Fruit fly (Drosophila melanogaster) whole organism, embryonic: ENCODE data around the gene Claspin.

Experiments used
- Asciz ChIP-seq: fragments of 200-800 bp; sonication (Bioruptor generic); optimal IDR thresholded peaks from 2 replicates; lab custom pipeline; 2017; ENCODE audit warnings: missing biosample characterization, mild to moderate bottlenecking, missing genetic modification characterization, missing genetic modification reagents
- Awh ChIP-seq: fragments of 200-800 bp; sonication (Bioruptor generic); IDR thresholded peaks from 2 replicates; pipeline ENCODE4, ENCODE4 v1.3.6; 2022; ENCODE audit warnings: missing biosample characterization, missing genetic modification characterization
- CG11398 ChIP-seq: fragments of 200-800 bp; sonication (Bioruptor generic); optimal IDR thresholded peaks from 2 replicates; lab custom pipeline; 2016; ENCODE audit warnings: missing biosample characterization, missing genetic modification characterization
- CG11695 ChIP-seq: fragments of 200-800 bp; sonication (Bioruptor generic); IDR thresholded peaks from 3 replicates; pipeline ENCODE4 v1.3.6; 2022; ENCODE audit warnings: missing biosample characterization, missing genetic modification characterization
- CG13624 ChIP-seq: fragments of 200-800 bp; sonication (Bioruptor generic); optimal IDR thresholded peaks from 2 replicates; lab custom pipeline; 2016; ENCODE audit warnings: missing biosample characterization, missing genetic modification characterization
- CG1603 ChIP-seq: fragments of 200-800 bp; sonication (Bioruptor generic); optimal IDR thresholded peaks from 2 replicates; lab custom pipeline; 2019; ENCODE audit warnings: missing biosample characterization, mild to moderate bottlenecking, missing genetic modification characterization, moderate library complexity
- CG17568 ChIP-seq: fragments of 200-800 bp; sonication (Bioruptor generic); optimal IDR thresholded peaks from 2 replicates; lab custom pipeline; 2018; ENCODE audit warnings: missing biosample characterization, mild to moderate bottlenecking, missing genetic modification characterization, moderate library complexity
- CG17612 ChIP-seq: fragments of 200-800 bp; sonication (Bioruptor generic); IDR thresholded peaks from 2 replicates; pipeline ENCODE4 v1.3.6; 2022; ENCODE audit warnings: missing biosample characterization, missing genetic modification characterization
- CG1792 ChIP-seq: fragments of 200-800 bp; sonication (Bioruptor generic); optimal IDR thresholded peaks from 2 replicates; lab custom pipeline; 2016; ENCODE audit warnings: missing biosample characterization, missing genetic modification characterization
- CG18476 ChIP-seq: fragments of 200-800 bp; sonication (Bioruptor generic); optimal IDR thresholded peaks from 2 replicates; lab custom pipeline; 2016; ENCODE audit warnings: missing biosample characterization, mild to moderate bottlenecking, missing genetic modification characterization
- CG2678 ChIP-seq: fragments of 200-800 bp; sonication (Bioruptor generic); optimal IDR thresholded peaks from 3 replicates; lab custom pipeline; 2019; ENCODE audit warnings: missing biosample characterization, mild to moderate bottlenecking, missing genetic modification characterization, moderate library complexity
- CG31441 ChIP-seq: fragments of 200-800 bp; sonication (Bioruptor generic); IDR thresholded peaks from 2 replicates; pipeline ENCODE4 v1.3.6; 2022; ENCODE audit warnings: missing biosample characterization, missing genetic modification characterization
- CG34376 ChIP-seq: fragments of 200-800 bp; sonication (Bioruptor generic); optimal IDR thresholded peaks from 2 replicates; lab custom pipeline; 2018; ENCODE audit warnings: missing biosample characterization, mild to moderate bottlenecking, missing genetic modification characterization
- CG34422 ChIP-seq: fragments of 200-800 bp; sonication (Bioruptor generic); IDR thresholded peaks from 3 replicates; pipeline ENCODE4 v1.3.6; 2022; ENCODE audit warnings: missing biosample characterization, missing genetic modification characterization
- CG4282 ChIP-seq: fragments of 200-800 bp; sonication (Bioruptor generic); optimal IDR thresholded peaks from 2 replicates; lab custom pipeline; 2016; ENCODE audit warnings: missing biosample characterization, missing genetic modification characterization
- CG4820 ChIP-seq: fragments of 200-800 bp; sonication (Bioruptor generic); optimal IDR thresholded peaks from 3 replicates; lab custom pipeline; 2016; ENCODE audit warnings: missing biosample characterization, missing genetic modification characterization
- CG6791 ChIP-seq: fragments of 200-800 bp; sonication (Bioruptor generic); IDR thresholded peaks from 3 replicates; pipeline ENCODE4 v1.3.6; 2022; ENCODE audit warnings: missing biosample characterization, missing genetic modification characterization; ENCODE audit not compliant: partially characterized antibody
- CG7556 ChIP-seq: fragments of 200-800 bp; sonication (Bioruptor generic); optimal IDR thresholded peaks from 2 replicates; lab custom pipeline; 2017; ENCODE audit warnings: missing biosample characterization, mild to moderate bottlenecking, missing genetic modification characterization
- Dfd ChIP-seq, 2 experiments: fragments of >200 bp; optimal IDR thresholded peaks; 2 replicates each; lab custom pipeline; 2017; ENCODE audit warnings: missing biosample characterization in 2 of 2, missing genetic modification characterization in 2 of 2
- Dp ChIP-seq: fragments of 200-800 bp; sonication (Bioruptor generic); optimal IDR thresholded peaks from 2 replicates; lab custom pipeline; 2018; ENCODE audit warnings: missing biosample characterization, mild to moderate bottlenecking, missing genetic modification characterization, moderate library complexity
- Dref ChIP-seq: fragments of 200-800 bp; sonication (Bioruptor generic); IDR thresholded peaks from 2 replicates; pipeline ENCODE4 v1.3.6; 2022; ENCODE audit warnings: missing biosample characterization, missing genetic modification characterization
- Mad ChIP-seq: fragments of 200-800 bp; sonication (Bioruptor generic); optimal IDR thresholded peaks from 2 replicates; lab custom pipeline; 2016; ENCODE audit warnings: missing biosample characterization, missing genetic modification characterization
- Med ChIP-seq: fragments of 200-800 bp; sonication (Bioruptor generic); peaks from one replicate; lab custom pipeline; 2016; ENCODE audit warnings: missing biosample characterization, missing genetic modification characterization, mild to moderate bottlenecking, inconsistent platforms, moderate library complexity
- Meics ChIP-seq: fragments of 200-800 bp; sonication (Bioruptor generic); optimal IDR thresholded peaks from 2 replicates; lab custom pipeline; 2017; ENCODE audit warnings: missing biosample characterization, mild to moderate bottlenecking, missing genetic modification characterization
- Nf-YB ChIP-seq: fragments of 200-800 bp; sonication (Bioruptor generic); optimal IDR thresholded peaks from 3 replicates; lab custom pipeline; 2019; ENCODE audit warnings: missing biosample characterization, mild to moderate bottlenecking, missing genetic modification characterization, moderate library complexity
- Opbp ChIP-seq: fragments of 200-800 bp; sonication (Bioruptor generic); IDR thresholded peaks from 3 replicates; pipeline ENCODE4 v1.3.6; 2022; ENCODE audit warnings: missing biosample characterization, missing genetic modification characterization; ENCODE audit not compliant: partially characterized antibody
- PHDP ChIP-seq: fragments of 200-800 bp; sonication (Bioruptor generic); optimal IDR thresholded peaks from 3 replicates; lab custom pipeline; 2018; ENCODE audit warnings: missing biosample characterization, mild to moderate bottlenecking, missing genetic modification characterization, moderate library complexity
- Poxn ChIP-seq: fragments of 200-800 bp; sonication (Bioruptor generic); IDR thresholded peaks from 2 replicates; pipeline ENCODE4 v1.3.6; 2022; ENCODE audit warnings: missing biosample characterization, missing genetic modification characterization
- Rfx ChIP-seq: fragments of 200-800 bp; sonication (Bioruptor generic); IDR thresholded peaks from 2 replicates; pipeline ENCODE4 v1.3.6; 2022; ENCODE audit warnings: missing biosample characterization, missing genetic modification characterization
- Usf ChIP-seq: fragments of 200-800 bp; sonication (Bioruptor generic); optimal IDR thresholded peaks from 2 replicates; lab custom pipeline; 2017; ENCODE audit warnings: missing genotype, missing biosample characterization, missing genetic modification characterization
- Xbp1 ChIP-seq: fragments of 200-800 bp; sonication (Bioruptor generic); optimal IDR thresholded peaks from 3 replicates; lab custom pipeline; 2016; ENCODE audit warnings: missing biosample characterization, mild to moderate bottlenecking, missing genetic modification characterization
- bigmax ChIP-seq: fragments of 200-800 bp; sonication (Bioruptor generic); optimal IDR thresholded peaks from 2 replicates; lab custom pipeline; 2018; ENCODE audit warnings: missing biosample characterization, mild to moderate bottlenecking, missing genetic modification characterization
- cg ChIP-seq: fragments of 200-800 bp; sonication (Bioruptor generic); optimal IDR thresholded peaks from 3 replicates; lab custom pipeline; 2019; ENCODE audit warnings: missing biosample characterization, mild to moderate bottlenecking, missing genetic modification characterization, moderate library complexity
- chm ChIP-seq: fragments of 200-800 bp; sonication (Bioruptor generic); IDR thresholded peaks from 2 replicates; pipeline ENCODE4 v1.3.6; 2022; ENCODE audit warnings: missing biosample characterization, missing genetic modification characterization
- chn ChIP-seq: fragments of 200-800 bp; sonication (Bioruptor generic); optimal IDR thresholded peaks from 2 replicates; lab custom pipeline; 2016; ENCODE audit warnings: missing biosample characterization, missing genetic modification characterization
- crp ChIP-seq, 2 experiments: fragments of 200-800 bp; sonication (Bioruptor generic); optimal IDR thresholded peaks; 2 replicates in 1 of 2; 3 replicates in 1 of 2; lab custom pipeline; 2017; ENCODE audit warnings: missing biosample characterization in 2 of 2, missing genetic modification characterization in 2 of 2, mild to moderate bottlenecking in 1 of 2, moderate library complexity in 1 of 2
- exex ChIP-seq: fragments of 200-800 bp; sonication (Bioruptor generic); optimal IDR thresholded peaks from 4 replicates; lab custom pipeline; 2018; ENCODE audit warnings: missing biosample characterization, mild to moderate bottlenecking, missing genetic modification characterization, moderate library complexity
- grn ChIP-seq: fragments of 200-800 bp; sonication (Bioruptor generic); optimal IDR thresholded peaks from 3 replicates; lab custom pipeline; 2017; ENCODE audit warnings: missing biosample characterization, missing genetic modification characterization
- jing ChIP-seq: fragments of 200-800 bp; sonication (Bioruptor generic); optimal IDR thresholded peaks from 2 replicates; lab custom pipeline; 2018; ENCODE audit warnings: missing biosample characterization, mild to moderate bottlenecking, missing genetic modification characterization
- mirr ChIP-seq: fragments of 200-800 bp; sonication (Bioruptor generic); optimal IDR thresholded peaks from 3 replicates; lab custom pipeline; 2018; ENCODE audit warnings: missing biosample characterization, mild to moderate bottlenecking, missing genetic modification characterization
- pfk ChIP-seq: fragments of 200-800 bp; sonication (Bioruptor generic); optimal IDR thresholded peaks from 2 replicates; lab custom pipeline; 2018; ENCODE audit warnings: missing biosample characterization, mild to moderate bottlenecking, missing genetic modification characterization, moderate library complexity
- sima ChIP-seq: fragments of 200-800 bp; sonication (Bioruptor generic); optimal IDR thresholded peaks from 2 replicates; lab custom pipeline; 2016; ENCODE audit warnings: missing biosample characterization, missing genetic modification characterization
- sisA ChIP-seq: fragments of 200-800 bp; sonication (Bioruptor generic); IDR thresholded peaks from 2 replicates; pipeline ENCODE4 v1.3.6; 2022; ENCODE audit warnings: missing biosample characterization, missing genetic modification characterization
- sug ChIP-seq: fragments of 200-800 bp; optimal IDR thresholded peaks from 2 replicates; lab custom pipeline; 2019; ENCODE audit warnings: missing biosample characterization, mild to moderate bottlenecking, missing genetic modification characterization, moderate library complexity
- tgo ChIP-seq: fragments of 200-800 bp; sonication (Bioruptor generic); IDR thresholded peaks from 3 replicates; pipeline ENCODE4 v1.3.6; 2022; ENCODE audit warnings: missing biosample characterization, missing genetic modification characterization
- toy ChIP-seq: fragments of 200-800 bp; sonication (Bioruptor generic); IDR thresholded peaks from 2 replicates; pipeline ENCODE4 v1.3.6; 2022; ENCODE audit warnings: missing biosample characterization, missing genetic modification characterization
- trem ChIP-seq: fragments of 200-800 bp; optimal IDR thresholded peaks from 3 replicates; lab custom pipeline; 2019; ENCODE audit warnings: missing biosample characterization, mild to moderate bottlenecking, missing genetic modification characterization, moderate library complexity
- twi ChIP-seq: fragments of 200-800 bp; optimal IDR thresholded peaks from 2 replicates; lab custom pipeline; 2019; ENCODE audit warnings: missing biosample characterization, mild to moderate bottlenecking, missing genetic modification characterization, moderate library complexity
- wdn ChIP-seq: fragments of 200-800 bp; sonication (Bioruptor generic); IDR thresholded peaks from 2 replicates; pipeline ENCODE4 v1.3.6; 2022; ENCODE audit warnings: missing biosample characterization, missing genetic modification characterization

Claspin gene

dm6 chr3L:4363887-4364794, 50.9 kb downstream of the Claspin start, which contains the start of the genes Cip4 and mRpS6 (continued):
- TF ChIP-seq Xbp1 (GFP tag; lab: Kevin White, UChicago) (peak; percentile 90), CG4282 (GFP tag; lab: Kevin White, UChicago) (peak; percentile 79), tgo (GFP tag; lab: Robert Waterston, UW) (peak; percentile 67), pfk (GFP tag; lab: Kevin White, UChicago) (no peak), Dref (GFP tag; lab: Robert Waterston, UW) (no peak), CG13624 (GFP tag; lab: Kevin White, UChicago) (peak; percentile 18), jing (GFP tag; lab: Kevin White, UChicago) (peak; percentile 19), sisA (GFP tag; lab: Robert Waterston, UW) (peak; percentile 77), trem (tag; lab: Kevin White, UChicago) (peak; percentile 51), Awh (GFP tag; lab: Robert Waterston, UW) (0 out of 2 replicates have a peak, but pooled peaks have one; percentile 54), CG2678 (tag; lab: Kevin White, UChicago) (peak; percentile 86), Meics (GFP tag; lab: Kevin White, UChicago) (peak; percentile 52), Rfx (GFP tag; lab: Robert Waterston, UW) (peak; percentile 83), CG31441 (GFP tag; lab: Robert Waterston, UW) (peak; percentile 72), CG17612 (0 out of 2 replicates have a peak, but pooled peaks have one; percentile 23), CG1792 (GFP tag; lab: Kevin White, UChicago) (no peak), CG34376 (GFP tag; lab: Kevin White, UChicago) (peak; percentile 47), cg (peak; percentile 69), Poxn (GFP tag; lab: Robert Waterston, UW) (peak; percentile 75; the same call in 1 of the 2 replicates), CG1603 (peak; percentile 32), CG4820 (no peak), Usf (GFP tag; lab: Kevin White, UChicago) (peak; percentile 67), CG11695 (peak; percentile 79), Dfd (GFP tag; optimal IDR thresholded peaks at IDR 0.05; lab: Kevin White, UChicago) (no peak), twi (tag; lab: Kevin White, UChicago) (peak; percentile 73), Mad (GFP tag; lab: Kevin White, UChicago) (peak; percentile 35), CG7556 (GFP tag; lab: Kevin White, UChicago) (peak; percentile 81), CG11398 (no peak), CG6791 (GFP tag; lab: Robert Waterston, UW) (peak; percentile 46; the same call in 2 of the 3 replicates), wdn (GFP tag; lab: Robert Waterston, UW) (peak; percentile 74), toy (GFP tag; lab: Robert Waterston, UW) (no peak), CG18476 (GFP tag; lab: Kevin White, UChicago) (no peak), crp (GFP tag; optimal IDR thresholded peaks at IDR 0.05; lab: Kevin White, UChicago) (peak in 1 of 2 experiments; percentile 87), Dp (GFP tag; lab: Kevin White, UChicago) (peak; percentile 33), Asciz (GFP tag; lab: Kevin White, UChicago) (peak; percentile 47), PHDP (tag; lab: Kevin White, UChicago) (peak; percentile 84)
- TF ChIP-seq, all 482 proteins: peak for 315

DNA sequence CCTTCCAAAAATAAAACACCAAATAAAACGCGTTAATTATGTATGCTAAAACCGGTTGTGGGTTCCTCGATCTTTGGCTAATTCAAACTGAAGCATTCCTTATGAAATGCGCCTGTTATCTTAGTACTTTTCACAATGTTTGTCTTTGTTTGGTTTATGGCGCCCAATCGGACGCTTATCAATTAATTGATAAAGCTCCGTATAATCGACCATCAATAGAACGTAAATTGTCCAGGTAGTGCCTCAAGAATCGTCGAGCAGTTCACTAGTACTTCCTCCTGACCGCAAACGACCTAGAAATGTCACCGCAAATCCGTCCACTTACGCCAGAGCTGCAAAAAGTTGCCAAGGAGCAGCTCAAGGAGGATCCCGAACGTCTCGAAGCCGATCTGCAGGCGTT, 51.9 kb downstream of the Claspin start, which contains the start of gene CG33514:
CG33514 (plus strand) TSS at position 238 of the 400 bp plus-strand sequence.
- TF ChIP-seq sima (GFP tag; lab: Kevin White, UChicago) = no peak
- peak; percentile 46 for TF ChIP-seq grn (GFP tag; lab: Kevin White, UChicago)
- no peak for TF ChIP-seq Opbp (GFP tag; lab: Robert Waterston, UW)
- no peak for TF ChIP-seq CG17568 (GFP tag; lab: Kevin White, UChicago)
- TF ChIP-seq bigmax = no peak
- TF ChIP-seq chm (GFP tag; lab: Robert Waterston, UW) = 0 out of 2 replicates have a peak, but pooled peaks have one; percentile 3
- no peak for TF ChIP-seq CG34422
- peak; percentile 77 for TF ChIP-seq sug
- peak; percentile 2 for TF ChIP-seq mirr (GFP tag; lab: Kevin White, UChicago)
- TF ChIP-seq Med = peak; percentile 25
- no peak for TF ChIP-seq chn (GFP tag; lab: Kevin White, UChicago)
- peak; percentile 94 for TF ChIP-seq exex
- no peak for TF ChIP-seq Nf-YB
